Fruit fly (Drosophila melanogaster) whole organism, embryonic: ENCODE measurements around the gene CG14340.

Experiments
- CG10267 ChIP-seq: fragments of 200-800 bp; sonication (Bioruptor generic); optimal IDR thresholded peaks from 2 replicates; lab custom pipeline; 2018; ENCODE audit warnings: missing biosample characterization, mild to moderate bottlenecking, missing genetic modification characterization, moderate library complexity
- CG11085 ChIP-seq: fragments of 200-800 bp; sonication (Bioruptor generic); IDR thresholded peaks from 2 replicates; pipeline ENCODE4 v1.3.6; 2022; ENCODE audit warnings: missing biosample characterization, missing genetic modification characterization
- CG11247 ChIP-seq: fragments of 200-800 bp; sonication (Bioruptor generic); IDR thresholded peaks from 2 replicates; pipeline ENCODE4 v1.3.6; 2022; ENCODE audit warnings: missing biosample characterization, missing genetic modification characterization
- CG13894 ChIP-seq: fragments of 200-800 bp; sonication (Bioruptor generic); optimal IDR thresholded peaks from 3 replicates; lab custom pipeline; 2018; ENCODE audit warnings: missing biosample characterization, mild to moderate bottlenecking, missing genetic modification characterization, moderate library complexity
- CG15696 ChIP-seq: fragments of 200-800 bp; sonication (Bioruptor generic); optimal IDR thresholded peaks from 2 replicates; lab custom pipeline; 2019; ENCODE audit warnings: missing biosample characterization, mild to moderate bottlenecking, missing genetic modification characterization, moderate library complexity
- CG16813 ChIP-seq: fragments of 200-800 bp; sonication (Bioruptor generic); IDR thresholded peaks from 3 replicates; pipeline ENCODE4 v1.3.6; 2022; ENCODE audit warnings: missing biosample characterization, missing genetic modification characterization; ENCODE audit not compliant: partially characterized antibody
- CG17186 ChIP-seq: fragments of 200-800 bp; sonication (Bioruptor generic); optimal IDR thresholded peaks from 3 replicates; lab custom pipeline; 2017; ENCODE audit warnings: missing biosample characterization, missing genetic modification reagents, missing genetic modification characterization
- CG2129 ChIP-seq: fragments of 200-800 bp; sonication (Bioruptor generic); IDR thresholded peaks from 2 replicates; pipeline ENCODE4 v1.3.6; 2022; ENCODE audit warnings: missing biosample characterization, missing genetic modification characterization; ENCODE audit not compliant: partially characterized antibody
- CG2875 ChIP-seq: fragments of 200-800 bp; sonication (Bioruptor generic); optimal IDR thresholded peaks from 2 replicates; lab custom pipeline; 2017; ENCODE audit warnings: missing biosample characterization, mild to moderate bottlenecking, missing genetic modification characterization, missing genetic modification reagents
- CG31365 ChIP-seq: fragments of 200-800 bp; sonication (Bioruptor generic); optimal IDR thresholded peaks from 2 replicates; lab custom pipeline; 2018; ENCODE audit warnings: missing biosample characterization, mild to moderate bottlenecking, missing genetic modification characterization
- CG34224 ChIP-seq: fragments of 200-800 bp; sonication (Bioruptor generic); IDR thresholded peaks from 3 replicates; pipeline ENCODE4 v1.3.6; 2022; ENCODE audit warnings: missing biosample characterization, missing genetic modification characterization; ENCODE audit not compliant: partially characterized antibody
- CG4707 ChIP-seq: fragments of 200-800 bp; sonication (Bioruptor generic); optimal IDR thresholded peaks from 2 replicates; lab custom pipeline; 2018; ENCODE audit warnings: missing biosample characterization, mild to moderate bottlenecking, missing genetic modification characterization, moderate library complexity
- CG6683 ChIP-seq: fragments of 200-800 bp; sonication (Bioruptor generic); optimal IDR thresholded peaks from 2 replicates; lab custom pipeline; 2017; ENCODE audit warnings: missing biosample characterization, mild to moderate bottlenecking, missing genetic modification characterization, missing genetic modification reagents
- CG7987 ChIP-seq: fragments of 200-800 bp; sonication (Bioruptor generic); optimal IDR thresholded peaks from 2 replicates; lab custom pipeline; 2018; ENCODE audit warnings: missing biosample characterization, mild to moderate bottlenecking, missing genetic modification characterization, moderate library complexity
- CG8089 ChIP-seq: fragments of 200-800 bp; sonication (Bioruptor generic); optimal IDR thresholded peaks from 3 replicates; lab custom pipeline; 2016; ENCODE audit warnings: missing biosample characterization, missing genetic modification characterization
- CG9817 ChIP-seq: fragments of 200-800 bp; sonication (Bioruptor generic); optimal IDR thresholded peaks from 2 replicates; lab custom pipeline; 2018; ENCODE audit warnings: missing biosample characterization, mild to moderate bottlenecking, missing genetic modification characterization, moderate library complexity
- CHES-1-like ChIP-seq: fragments of 200-800 bp; sonication (Bioruptor generic); optimal IDR thresholded peaks from 2 replicates; lab custom pipeline; 2016; ENCODE audit warnings: missing biosample characterization, missing genetic modification characterization
- CrebB ChIP-seq: fragments of 200-800 bp; sonication (Bioruptor generic); optimal IDR thresholded peaks from 3 replicates; lab custom pipeline; 2018; ENCODE audit warnings: missing biosample characterization, mild to moderate bottlenecking, missing genetic modification characterization
- D ChIP-seq, 2 experiments: fragments of 200-800 bp in 1 of 2; fragments of >200 bp in 1 of 2; sonication (Bioruptor generic) in 1 of 2; optimal IDR thresholded peaks; 2 replicates in 1 of 2; 3 replicates in 1 of 2; lab custom pipeline; 2017; ENCODE audit warnings: mild to moderate bottlenecking in 1 of 2, missing biosample characterization in 1 of 2, missing genetic modification characterization in 1 of 2, missing genetic modification reagents in 1 of 2
- Dad ChIP-seq: fragments of 200-800 bp; sonication (Bioruptor generic); optimal IDR thresholded peaks from 3 replicates; lab custom pipeline; 2016; ENCODE audit warnings: missing biosample characterization, missing genetic modification characterization
- Dip3 ChIP-seq: fragments of 200-800 bp; sonication (Bioruptor generic); optimal IDR thresholded peaks from 3 replicates; lab custom pipeline; 2016; ENCODE audit warnings: missing biosample characterization, missing genetic modification characterization
- E2f2 ChIP-seq: fragments of 200-800 bp; sonication (Bioruptor generic); IDR thresholded peaks from 2 replicates; pipeline ENCODE4 v1.3.6; 2022; ENCODE audit warnings: missing biosample characterization, missing genetic modification characterization
- Fer1 ChIP-seq: fragments of 200-800 bp; sonication (Bioruptor generic); optimal IDR thresholded peaks from 2 replicates; lab custom pipeline; 2017; ENCODE audit warnings: missing biosample characterization, mild to moderate bottlenecking, missing genetic modification characterization
- Gug ChIP-seq: fragments of 200-800 bp; sonication (Bioruptor generic); IDR thresholded peaks from 4 replicates; pipeline ENCODE4 v1.3.6; 2022; ENCODE audit warnings: missing biosample characterization, missing genetic modification characterization
- HLHmδ ChIP-seq: fragments of 200-800 bp; sonication (Bioruptor generic); optimal IDR thresholded peaks from 2 replicates; lab custom pipeline; 2018; ENCODE audit warnings: missing biosample characterization, mild to moderate bottlenecking, missing genetic modification characterization, moderate library complexity
- Mrtf ChIP-seq: fragments of 200-800 bp; sonication (Bioruptor generic); IDR thresholded peaks from 3 replicates; pipeline ENCODE4 v1.3.6; 2022; ENCODE audit warnings: missing biosample characterization, missing genetic modification characterization
- Myb ChIP-seq: fragments of 200-800 bp; sonication (Bioruptor generic); optimal IDR thresholded peaks from 2 replicates; lab custom pipeline; 2016; ENCODE audit warnings: missing biosample characterization, missing genetic modification characterization
- Six4 ChIP-seq: fragments of 200-800 bp; sonication (Bioruptor generic); optimal IDR thresholded peaks from 2 replicates; lab custom pipeline; 2016; ENCODE audit warnings: missing biosample characterization, missing genetic modification characterization
- Sry-δ ChIP-seq: fragments of 200-800 bp; sonication (Bioruptor generic); optimal IDR thresholded peaks from 2 replicates; lab custom pipeline; 2016; ENCODE audit warnings: missing biosample characterization, missing genetic modification characterization
- Stat92E ChIP-seq, 3 experiments: fragments of >200 bp in 2 of 3; fragments of 200-800 bp in 1 of 3; sonication (Bioruptor generic) in 1 of 3; optimal IDR thresholded peaks; 2 replicates each; lab custom pipeline; 2017 to 2019; ENCODE audit warnings: missing biosample characterization in 3 of 3, missing genetic modification characterization in 3 of 3, mild to moderate bottlenecking in 1 of 3, moderate library complexity in 1 of 3
- bigmax ChIP-seq: fragments of 200-800 bp; sonication (Bioruptor generic); optimal IDR thresholded peaks from 2 replicates; lab custom pipeline; 2018; ENCODE audit warnings: missing biosample characterization, mild to moderate bottlenecking, missing genetic modification characterization
- chif ChIP-seq, 2 experiments: fragments of 200-800 bp; sonication (Bioruptor generic); optimal IDR thresholded peaks; 3 replicates each; lab custom pipeline; 2016; ENCODE audit warnings: missing biosample characterization in 2 of 2, missing genetic modification characterization in 2 of 2
- eve ChIP-seq, 2 experiments: fragments of >200 bp; optimal IDR thresholded peaks; 2 replicates each; lab custom pipeline; 2017; ENCODE audit warnings: missing biosample characterization in 2 of 2, missing genetic modification characterization in 2 of 2
- gce ChIP-seq: fragments of 200-800 bp; sonication (Bioruptor generic); IDR thresholded peaks from 3 replicates; pipeline ENCODE4 v1.3.6; 2022; ENCODE audit warnings: missing biosample characterization, missing genetic modification characterization
- gt ChIP-seq: fragments of 200-800 bp; sonication (Bioruptor generic); IDR thresholded peaks from 2 replicates; pipeline ENCODE4 v1.3.6; 2022; ENCODE audit warnings: missing biosample characterization, missing genetic modification characterization
- jigr1 ChIP-seq: fragments of 200-800 bp; sonication (Bioruptor generic); IDR thresholded peaks from 3 replicates; pipeline ENCODE4 v1.3.6; 2022; ENCODE audit warnings: missing biosample characterization, missing genetic modification characterization
- kni ChIP-seq: fragments of 200-800 bp; sonication (Bioruptor generic); optimal IDR thresholded peaks from 3 replicates; lab custom pipeline; 2017; ENCODE audit warnings: mild to moderate bottlenecking, missing biosample characterization, missing genetic modification reagents, missing genetic modification characterization
- nmo ChIP-seq: fragments of 200-800 bp; sonication (Bioruptor generic); optimal IDR thresholded peaks from 2 replicates; lab custom pipeline; 2018; ENCODE audit warnings: missing biosample characterization, mild to moderate bottlenecking, missing genetic modification characterization, moderate library complexity
- p53 ChIP-seq: fragments of 200-800 bp; sonication (Bioruptor generic); optimal IDR thresholded peaks from 2 replicates; lab custom pipeline; 2016; ENCODE audit warnings: missing biosample characterization, missing genetic modification characterization
- ranshi ChIP-seq: fragments of 200-800 bp; sonication (Bioruptor generic); IDR thresholded peaks from 2 replicates; pipeline ENCODE4 v1.3.6; 2022; ENCODE audit warnings: missing biosample characterization, missing genetic modification characterization
- schlank ChIP-seq: fragments of 200-800 bp; sonication (Bioruptor generic); optimal IDR thresholded peaks from 2 replicates; lab custom pipeline; 2018; ENCODE audit warnings: missing biosample characterization, mild to moderate bottlenecking, missing genetic modification characterization
- sens ChIP-seq: fragments of 200-800 bp; sonication (Bioruptor generic); peaks from one replicate; lab custom pipeline; 2016; ENCODE audit warnings: missing biosample characterization, missing genetic modification characterization
- sna ChIP-seq: fragments of 200-800 bp; sonication (Bioruptor generic); IDR thresholded peaks from 2 replicates; pipeline ENCODE4 v1.3.6; 2022; ENCODE audit warnings: missing biosample characterization, missing genetic modification characterization; ENCODE audit not compliant: partially characterized antibody
- sob ChIP-seq: fragments of 200-800 bp; sonication (Bioruptor generic); IDR thresholded peaks from 2 replicates; pipeline ENCODE4 v1.3.6; 2022; ENCODE audit warnings: missing biosample characterization, missing genetic modification characterization
- unpg ChIP-seq: fragments of 200-800 bp; sonication (Bioruptor generic); optimal IDR thresholded peaks from 3 replicates; lab custom pipeline; 2018; ENCODE audit warnings: missing biosample characterization, mild to moderate bottlenecking, missing genetic modification characterization, moderate library complexity
- vnd ChIP-seq: fragments of 200-800 bp; sonication (Bioruptor generic); IDR thresholded peaks from 3 replicates; pipeline ENCODE4 v1.3.6; 2022; ENCODE audit warnings: missing biosample characterization, missing genetic modification characterization; ENCODE audit not compliant: partially characterized antibody
- wek ChIP-seq: fragments of 200-800 bp; sonication (Bioruptor generic); optimal IDR thresholded peaks from 3 replicates; lab custom pipeline; 2018; ENCODE audit warnings: missing biosample characterization, mild to moderate bottlenecking, missing genetic modification characterization, moderate library complexity
- zfh1 ChIP-seq: fragments of 200-800 bp; sonication (Bioruptor generic); IDR thresholded peaks from 3 replicates; pipeline ENCODE4 v1.3.6; 2022; ENCODE audit warnings: missing biosample characterization, missing genetic modification characterization

Gene CG14340

DNA sequence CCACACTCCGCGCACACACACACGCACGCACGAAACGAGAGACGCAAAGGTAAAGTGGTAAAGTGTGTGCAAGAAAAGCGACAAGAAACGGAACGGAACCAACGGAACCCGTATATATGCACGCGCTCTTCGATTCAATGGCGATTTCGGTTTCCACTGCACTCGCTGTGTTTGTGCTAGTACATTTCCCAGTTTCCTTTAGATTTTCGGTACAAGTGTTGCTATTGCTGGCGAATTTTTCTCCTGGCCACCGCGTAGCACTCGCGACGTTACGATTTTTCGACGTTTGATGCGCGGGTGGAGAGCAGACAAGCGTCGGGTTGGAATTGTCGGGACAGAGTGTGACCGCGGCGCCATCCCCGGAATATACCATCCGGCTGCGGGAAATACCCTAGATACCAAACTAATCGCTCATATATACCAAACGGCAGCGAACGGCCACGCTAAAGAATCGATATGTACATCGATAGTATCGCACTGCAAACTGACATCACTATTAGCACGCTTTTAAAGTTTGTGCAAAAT, 35.2 kb upstream of the CG14340 start, which contains the start of the genes S and ast (continued):
- TF ChIP-seq sens (GFP tag; lab: Kevin White, UChicago) (peak; percentile 66), Dad (GFP tag; lab: Kevin White, UChicago) (peak; percentile 11), jigr1 (GFP tag; lab: Robert Waterston, UW) (no peak), gt (GFP tag; lab: Robert Waterston, UW) (no peak), E2f2 (GFP tag; lab: Robert Waterston, UW) (peak; percentile 73), nmo (GFP tag; lab: Kevin White, UChicago) (peak; percentile 65), CG6683 (GFP tag; lab: Kevin White, UChicago) (no peak), bigmax (GFP tag; lab: Kevin White, UChicago) (peak; percentile 36), CG17186 (GFP tag; lab: Kevin White, UChicago) (peak; percentile 64), CG10267 (peak; percentile 50), CG11085 (GFP tag; lab: Robert Waterston, UW) (no peak), CG13894 (tag; lab: Kevin White, UChicago) (peak; percentile 53), CG34224 (GFP tag; lab: Robert Waterston, UW) (peak; percentile 97), CrebB (tag; lab: Kevin White, UChicago) (peak; percentile 59), Myb (GFP tag; lab: Kevin White, UChicago) (peak; percentile 64), Mrtf (GFP tag; lab: Robert Waterston, UW) (no peak), chif (GFP tag; optimal IDR thresholded peaks at IDR 0.05; lab: Kevin White, UChicago) (peak in 1 of 2 experiments; percentile 10), CG11247 (GFP tag; lab: Robert Waterston, UW) (peak; percentile 30; the same call in 1 of the 2 replicates), Gug (GFP tag; lab: Robert Waterston, UW) (0 out of 4 replicates have a peak, but pooled peaks have one; percentile 26), sob (peak; percentile 63), wek (GFP tag; lab: Kevin White, UChicago) (peak; percentile 12), unpg (GFP tag; lab: Kevin White, UChicago) (peak; percentile 25), CG15696 (tag; lab: Kevin White, UChicago) (no peak), schlank (tag; lab: Kevin White, UChicago) (peak; percentile 28), CG2875 (GFP tag; lab: Kevin White, UChicago) (peak; percentile 28), CG9817 (tag; lab: Kevin White, UChicago) (peak; percentile 18), Sry-δ (GFP tag; lab: Kevin White, UChicago) (peak; percentile 99), Stat92E (GFP tag; optimal IDR thresholded peaks at IDR 0.05; lab: Kevin White, UChicago) (peak in 1 of 3 experiments; percentile 79), CHES-1-like (GFP tag; lab: Kevin White, UChicago) (peak; percentile 79), vnd (GFP tag; lab: Robert Waterston, UW) (peak; percentile 93), CG7987 (GFP tag; lab: Kevin White, UChicago) (peak; percentile 68), CG16813 (GFP tag; lab: Robert Waterston, UW) (peak; percentile 98), sna (GFP tag; lab: Robert Waterston, UW) (peak; percentile 95), Fer1 (GFP tag; lab: Kevin White, UChicago) (peak; percentile 61), CG2129 (GFP tag; lab: Robert Waterston, UW) (peak; percentile 90), gce (GFP tag; lab: Robert Waterston, UW) (peak; percentile 35; the same call in 1 of the 3 replicates), zfh1 (peak; percentile 61; the same call in 2 of the 3 replicates), CG8089 (GFP tag; lab: Kevin White, UChicago) (peak; percentile 38), Six4 (GFP tag; lab: Kevin White, UChicago) (peak; percentile 14), p53 (GFP tag; lab: Kevin White, UChicago) (peak; percentile 39), CG4707 (GFP tag; lab: Kevin White, UChicago) (peak; percentile 12), Dip3 (GFP tag; lab: Kevin White, UChicago) (no peak), D (optimal IDR thresholded peaks at IDR 0.05; lab: Kevin White, UChicago) (peak; percentile 44), D (GFP tag; optimal IDR thresholded peaks at IDR 0.05; lab: Kevin White, UChicago) (peak; percentile 25), CG31365 (tag; lab: Kevin White, UChicago) (peak; percentile 34), ranshi (peak; percentile 37; the same call in 1 of the 2 replicates), kni (GFP tag; lab: Kevin White, UChicago) (peak; percentile 32), eve (GFP tag; optimal IDR thresholded peaks at IDR 0.05; lab: Kevin White, UChicago) (no peak), HLHmδ (GFP tag; lab: Kevin White, UChicago) (peak; percentile 72)
